Fruit fly (Drosophila melanogaster): ENCODE results near the gene CG18088.

CG18088 gene

dm6 chr2L:8949919-8950722, 17.2 kb upstream of the CG18088 start:
- TF ChIP-seq Hnf4 (GFP tag; optimal IDR thresholded peaks at IDR 0.05) (peak; percentile 37), woc (GFP tag; optimal IDR thresholded peaks at IDR 0.05) (peak; percentile 74), fru (GFP tag; optimal IDR thresholded peaks at IDR 0.05) (peak; percentile 95), CG9705 (GFP tag; optimal IDR thresholded peaks at IDR 0.05) (no peak), Dif (GFP tag; optimal IDR thresholded peaks at IDR 0.05; ENCODE audit: partially characterized antibody) (peak; percentile 59), Sp1 (GFP tag; optimal IDR thresholded peaks at IDR 0.05) (peak; percentile 63), N (GFP tag; optimal IDR thresholded peaks at IDR 0.05) (no peak), foxo (GFP tag; optimal IDR thresholded peaks at IDR 0.05) (peak in 1 of 2 experiments; percentile 71), CrebA (GFP tag; optimal IDR thresholded peaks at IDR 0.05; ENCODE audit: borderline replicate concordance) (no peak), tai (GFP tag; optimal IDR thresholded peaks at IDR 0.05) (peak; percentile 25), Vsx2 (GFP tag; optimal IDR thresholded peaks at IDR 0.05; ENCODE audit: partially characterized antibody) (peak; percentile 89), Jra (GFP tag; optimal IDR thresholded peaks at IDR 0.05) (no peak), CG32264 (GFP tag; optimal IDR thresholded peaks at IDR 0.05) (no peak), Rel (GFP tag; optimal IDR thresholded peaks at IDR 0.05) (no peak), Rel (tag; optimal IDR thresholded peaks at IDR 0.05) (peak; percentile 14), GATAd (GFP tag; optimal IDR thresholded peaks at IDR 0.05) (no peak), rgr (GFP tag; optimal IDR thresholded peaks at IDR 0.05) (peak; percentile 53), Dfd (GFP tag; optimal IDR thresholded peaks at IDR 0.05) (no peak), HLH106 (tag; optimal IDR thresholded peaks at IDR 0.05) (peak; percentile 57), sv (GFP tag; optimal IDR thresholded peaks at IDR 0.05) (no peak), Mio (GFP tag; optimal IDR thresholded peaks at IDR 0.05) (no peak), psq (GFP tag; optimal IDR thresholded peaks at IDR 0.05) (peak; percentile 80), h (GFP tag; optimal IDR thresholded peaks at IDR 0.05) (peak; percentile 58), sage (GFP tag; optimal IDR thresholded peaks at IDR 0.05) (no peak), Hr78 (GFP tag; optimal IDR thresholded peaks at IDR 0.05) (no peak), Hr83 (GFP tag; optimal IDR thresholded peaks at IDR 0.05; ENCODE audit: poor library complexity, severe bottlenecking) (peak; percentile 30), Abd-B (GFP tag; optimal IDR thresholded peaks at IDR 0.05) (no peak), usp (GFP tag; optimal IDR thresholded peaks at IDR 0.05) (no peak), Myc (optimal IDR thresholded peaks at IDR 0.05) (no peak), dsf (GFP tag; optimal IDR thresholded peaks at IDR 0.05; ENCODE audit: borderline replicate concordance) (no peak), brk (GFP tag; optimal IDR thresholded peaks at IDR 0.05) (peak; percentile 12), jim (GFP tag; optimal IDR thresholded peaks at IDR 0.05) (no peak), br (GFP tag; optimal IDR thresholded peaks at IDR 0.05) (peak; percentile 67), dmrt93B (GFP tag; optimal IDR thresholded peaks at IDR 0.05) (peak; percentile 48), lola (GFP tag; optimal IDR thresholded peaks at IDR 0.05) (no peak), dl (GFP tag; optimal IDR thresholded peaks at IDR 0.05; ENCODE audit: insufficient read depth in 1 of 2, partially characterized antibody in 2 of 2) (peak; percentile 34 to 71), OdsH (GFP tag; optimal IDR thresholded peaks at IDR 0.05) (peak; percentile 56), ey (GFP tag; optimal IDR thresholded peaks at IDR 0.05) (peak; percentile 66), pan (optimal IDR thresholded peaks at IDR 0.05) (no peak)

dm6 chr2L:8951184-8951934, 16.0 kb upstream of the CG18088 start, which contains the start of gene C1GalTA:
Gene C1GalTA, minus strand, starts transcription at chr2L:8951216.
- no peak for TF ChIP-seq CrebA (GFP tag; optimal IDR thresholded peaks at IDR 0.05; ENCODE audit: borderline replicate concordance)
- peak; percentile 29 for TF ChIP-seq sage (GFP tag; optimal IDR thresholded peaks at IDR 0.05)
- peak; percentile 96 for TF ChIP-seq rgr (GFP tag; optimal IDR thresholded peaks at IDR 0.05)
- no peak for TF ChIP-seq jim (GFP tag; optimal IDR thresholded peaks at IDR 0.05)
- TF ChIP-seq lola (GFP tag; optimal IDR thresholded peaks at IDR 0.05) = no peak
- peak; percentile 99 for TF ChIP-seq HLH106 (tag; optimal IDR thresholded peaks at IDR 0.05)
- TF ChIP-seq dsf (GFP tag; optimal IDR thresholded peaks at IDR 0.05; ENCODE audit: borderline replicate concordance) = no peak
- peak; percentile 88 for TF ChIP-seq fru (GFP tag; optimal IDR thresholded peaks at IDR 0.05)
- peak; percentile 65 for TF ChIP-seq Rel (GFP tag; optimal IDR thresholded peaks at IDR 0.05)
- peak; percentile 90 for TF ChIP-seq Rel (tag; optimal IDR thresholded peaks at IDR 0.05)
- no peak for TF ChIP-seq Hr83 (GFP tag; optimal IDR thresholded peaks at IDR 0.05; ENCODE audit: poor library complexity, severe bottlenecking)
- peak; percentile 92 for TF ChIP-seq CG9705 (GFP tag; optimal IDR thresholded peaks at IDR 0.05)
- peak; percentile 70 for TF ChIP-seq Dif (GFP tag; optimal IDR thresholded peaks at IDR 0.05; ENCODE audit: partially characterized antibody)
- TF ChIP-seq dl (GFP tag; optimal IDR thresholded peaks at IDR 0.05; ENCODE audit: insufficient read depth in 1 of 2, partially characterized antibody in 2 of 2) = peak; percentile 36 to 42
- TF ChIP-seq psq (GFP tag; optimal IDR thresholded peaks at IDR 0.05) = peak; percentile 96
- peak; percentile 36 for TF ChIP-seq Jra (GFP tag; optimal IDR thresholded peaks at IDR 0.05)
- TF ChIP-seq GATAd (GFP tag; optimal IDR thresholded peaks at IDR 0.05) = no peak
- peak; percentile 88 for TF ChIP-seq h (GFP tag; optimal IDR thresholded peaks at IDR 0.05)
- TF ChIP-seq Mio (GFP tag; optimal IDR thresholded peaks at IDR 0.05) = no peak
- TF ChIP-seq brk (GFP tag; optimal IDR thresholded peaks at IDR 0.05) = peak; percentile 88
- TF ChIP-seq OdsH (GFP tag; optimal IDR thresholded peaks at IDR 0.05) = peak; percentile 98
- TF ChIP-seq sv (GFP tag; optimal IDR thresholded peaks at IDR 0.05) = peak; percentile 87
- no peak for TF ChIP-seq usp (GFP tag; optimal IDR thresholded peaks at IDR 0.05)
- peak; percentile 96 for TF ChIP-seq dmrt93B (GFP tag; optimal IDR thresholded peaks at IDR 0.05)
- no peak for TF ChIP-seq Abd-B (GFP tag; optimal IDR thresholded peaks at IDR 0.05)
- TF ChIP-seq Hr78 (GFP tag; optimal IDR thresholded peaks at IDR 0.05) = no peak
- TF ChIP-seq Vsx2 (GFP tag; optimal IDR thresholded peaks at IDR 0.05; ENCODE audit: partially characterized antibody) = no peak
- TF ChIP-seq Dfd (GFP tag; optimal IDR thresholded peaks at IDR 0.05) = peak; percentile 80
- peak; percentile 83 for TF ChIP-seq Hnf4 (GFP tag; optimal IDR thresholded peaks at IDR 0.05)
- no peak for TF ChIP-seq pan (optimal IDR thresholded peaks at IDR 0.05)
- peak; percentile 41 for TF ChIP-seq tai (GFP tag; optimal IDR thresholded peaks at IDR 0.05)
- peak; percentile 81 for TF ChIP-seq br (GFP tag; optimal IDR thresholded peaks at IDR 0.05)
- TF ChIP-seq CG32264 (GFP tag; optimal IDR thresholded peaks at IDR 0.05) = no peak
- TF ChIP-seq woc (GFP tag; optimal IDR thresholded peaks at IDR 0.05) = peak; percentile 69
- no peak for TF ChIP-seq N (GFP tag; optimal IDR thresholded peaks at IDR 0.05)
- TF ChIP-seq foxo (GFP tag; optimal IDR thresholded peaks at IDR 0.05) = peak in 1 of 2 experiments; percentile 98
- TF ChIP-seq Sp1 (GFP tag; optimal IDR thresholded peaks at IDR 0.05) = peak; percentile 99

Measured in whole organism, wandering third instar larva.